Worm (Caenorhabditis elegans) whole organism, L2 larva: ENCODE results near the gene fln-1.

Source experiments
- C34F6.9 ChIP-seq: fragments of 150-350 bp; optimal IDR thresholded peaks from 2 replicates; lab custom pipeline; 2014; ENCODE audit warnings: missing biosample characterization, missing genetic modification characterization
- R02D3.7 ChIP-seq: fragments of 150-350 bp; optimal IDR thresholded peaks from 2 replicates; lab custom pipeline; 2014; ENCODE audit warnings: missing biosample characterization, missing genetic modification characterization
- Y55F3AM.14 ChIP-seq: fragments of 200-800 bp; sonication (Bioruptor generic); optimal IDR thresholded peaks from 2 replicates; lab custom pipeline; 2018; ENCODE audit warnings: mild to moderate bottlenecking, missing genetic modification characterization, missing compliant biosample characterization
- ZK546.5 ChIP-seq: sonication (generic microtip); optimal IDR thresholded peaks from 2 replicates; lab custom pipeline; 2017; ENCODE audit warnings: missing biosample characterization, missing genetic modification characterization
- alr-1 ChIP-seq: fragments of 150-350 bp; optimal IDR thresholded peaks from 2 replicates; lab custom pipeline; 2014; ENCODE audit warnings: missing biosample characterization, missing genetic modification characterization
- aly-2 ChIP-seq: fragments of 150-350 bp; optimal IDR thresholded peaks from 2 replicates; lab custom pipeline; 2014; ENCODE audit warnings: missing biosample characterization, missing genetic modification characterization
- ama-1 ChIP-seq: fragments of 150-350 bp; optimal IDR thresholded peaks from 2 replicates; lab custom pipeline; 2018; ENCODE audit warnings: inconsistent platforms
- ceh-82 ChIP-seq: fragments of 150-350 bp; optimal IDR thresholded peaks from 2 replicates; lab custom pipeline; 2014; ENCODE audit warnings: missing biosample characterization, missing genetic modification characterization
- crh-2 ChIP-seq: sonication (generic microtip); optimal IDR thresholded peaks from 2 replicates; lab custom pipeline; 2017; ENCODE audit warnings: missing biosample characterization, missing genetic modification characterization
- egl-27 ChIP-seq: sonication (generic microtip); optimal IDR thresholded peaks from 3 replicates; lab custom pipeline; 2017; ENCODE audit warnings: missing biosample characterization, missing genetic modification reagents, missing genetic modification characterization
- elt-1 ChIP-seq: fragments of 150-350 bp; optimal IDR thresholded peaks from 2 replicates; lab custom pipeline; 2014; ENCODE audit warnings: missing biosample characterization, missing genetic modification characterization
- fos-1 ChIP-seq: fragments of 150-350 bp; optimal IDR thresholded peaks from 2 replicates; lab custom pipeline; 2014; ENCODE audit warnings: missing biosample characterization, missing genetic modification characterization
- gmeb-1 ChIP-seq: fragments of 150-350 bp; optimal IDR thresholded peaks from 2 replicates; lab custom pipeline; 2014; ENCODE audit warnings: missing biosample characterization, missing genetic modification characterization
- lin-11 ChIP-seq: fragments of 150-350 bp; sonication (generic microtip); optimal IDR thresholded peaks from 2 replicates; lab custom pipeline; 2014; ENCODE audit warnings: missing biosample characterization, missing genetic modification characterization, inconsistent platforms, mixed read lengths
- lin-39 ChIP-seq: fragments of 150-350 bp; optimal IDR thresholded peaks from 2 replicates; lab custom pipeline; 2014; ENCODE audit warnings: missing biosample characterization, missing genetic modification reagents, missing genetic modification characterization
- lsy-2 ChIP-seq, 2 experiments: fragments of 150-350 bp in 1 of 2; sonication (generic microtip) in 1 of 2; optimal IDR thresholded peaks; 2 replicates each; lab custom pipeline; 2014 to 2017; ENCODE audit warnings: missing biosample characterization in 2 of 2, missing genetic modification characterization in 2 of 2
- mab-5 ChIP-seq: fragments of 150-350 bp; optimal IDR thresholded peaks from 2 replicates; lab custom pipeline; 2014; ENCODE audit warnings: missing biosample characterization, missing genetic modification characterization
- mdl-1 ChIP-seq, 2 experiments: fragments of 150-350 bp in 1 of 2; sonication (generic microtip) in 1 of 2; optimal IDR thresholded peaks; 2 replicates each; lab custom pipeline; 2017; ENCODE audit warnings: missing biosample characterization in 2 of 2, missing genetic modification characterization in 2 of 2
- nhr-10 ChIP-seq: sonication (generic microtip); optimal IDR thresholded peaks from 2 replicates; lab custom pipeline; 2017; ENCODE audit warnings: missing biosample characterization, missing genetic modification characterization
- nhr-11 ChIP-seq: fragments of 150-350 bp; optimal IDR thresholded peaks from 2 replicates; lab custom pipeline; 2014; ENCODE audit warnings: missing biosample characterization, missing genetic modification characterization
- nhr-12 ChIP-seq: fragments of 150-350 bp; optimal IDR thresholded peaks from 2 replicates; lab custom pipeline; 2014; ENCODE audit warnings: missing biosample characterization, missing genetic modification characterization
- nhr-129 ChIP-seq: fragments of 150-350 bp; optimal IDR thresholded peaks from 2 replicates; lab custom pipeline; 2014; ENCODE audit warnings: missing biosample characterization, missing genetic modification characterization
- nhr-21 ChIP-seq: fragments of 150-350 bp; optimal IDR thresholded peaks from 2 replicates; lab custom pipeline; 2014; ENCODE audit warnings: missing biosample characterization, missing genetic modification characterization
- nhr-237 ChIP-seq: fragments of 150-350 bp; optimal IDR thresholded peaks from 2 replicates; lab custom pipeline; 2014; ENCODE audit warnings: missing biosample characterization, missing genetic modification characterization
- nhr-25 ChIP-seq: fragments of 150-350 bp; sonication (generic microtip); optimal IDR thresholded peaks from 3 replicates; lab custom pipeline; 2014; ENCODE audit warnings: missing biosample characterization, missing genetic modification characterization
- nhr-77 ChIP-seq: fragments of 150-350 bp; optimal IDR thresholded peaks from 2 replicates; lab custom pipeline; 2014; ENCODE audit warnings: missing biosample characterization, missing genetic modification characterization
- peb-1 ChIP-seq: fragments of 150-350 bp; optimal IDR thresholded peaks from 2 replicates; lab custom pipeline; 2014; ENCODE audit warnings: missing biosample characterization, missing genetic modification characterization
- sem-4 ChIP-seq: fragments of 150-350 bp; optimal IDR thresholded peaks from 2 replicates; lab custom pipeline; 2014; ENCODE audit warnings: missing biosample characterization, missing genetic modification reagents, missing genetic modification characterization
- sma-9 ChIP-seq, 2 experiments: fragments of 150-350 bp in 1 of 2; sonication (generic microtip) in 1 of 2; optimal IDR thresholded peaks; 2 replicates each; lab custom pipeline; 2014 to 2016; ENCODE audit warnings: missing genetic modification characterization in 2 of 2, mild to moderate bottlenecking in 1 of 2, missing biosample characterization in 1 of 2, missing compliant biosample characterization in 1 of 2, missing genetic modification reagents in 1 of 2, moderate library complexity in 1 of 2
- unc-55 ChIP-seq: fragments of 150-350 bp; sonication (generic microtip); optimal IDR thresholded peaks from 3 replicates; lab custom pipeline; 2014; ENCODE audit warnings: missing biosample characterization, missing genetic modification reagents, missing genetic modification characterization
- unc-62 ChIP-seq: fragments of 150-350 bp; optimal IDR thresholded peaks from 2 replicates; lab custom pipeline; 2014; ENCODE audit warnings: missing biosample characterization, missing genetic modification reagents, missing genetic modification characterization
- zag-1 ChIP-seq: fragments of 150-350 bp; optimal IDR thresholded peaks from 2 replicates; lab custom pipeline; 2014; ENCODE audit warnings: missing biosample characterization, missing genetic modification characterization
- ztf-1 ChIP-seq: fragments of 200-800 bp; sonication (Bioruptor generic); conservative IDR thresholded peaks from 2 replicates; pipeline ENCODE4 v1.3.6; 2022; ENCODE audit warnings: missing genetic modification characterization, missing compliant biosample characterization

fln-1 gene

DNA sequence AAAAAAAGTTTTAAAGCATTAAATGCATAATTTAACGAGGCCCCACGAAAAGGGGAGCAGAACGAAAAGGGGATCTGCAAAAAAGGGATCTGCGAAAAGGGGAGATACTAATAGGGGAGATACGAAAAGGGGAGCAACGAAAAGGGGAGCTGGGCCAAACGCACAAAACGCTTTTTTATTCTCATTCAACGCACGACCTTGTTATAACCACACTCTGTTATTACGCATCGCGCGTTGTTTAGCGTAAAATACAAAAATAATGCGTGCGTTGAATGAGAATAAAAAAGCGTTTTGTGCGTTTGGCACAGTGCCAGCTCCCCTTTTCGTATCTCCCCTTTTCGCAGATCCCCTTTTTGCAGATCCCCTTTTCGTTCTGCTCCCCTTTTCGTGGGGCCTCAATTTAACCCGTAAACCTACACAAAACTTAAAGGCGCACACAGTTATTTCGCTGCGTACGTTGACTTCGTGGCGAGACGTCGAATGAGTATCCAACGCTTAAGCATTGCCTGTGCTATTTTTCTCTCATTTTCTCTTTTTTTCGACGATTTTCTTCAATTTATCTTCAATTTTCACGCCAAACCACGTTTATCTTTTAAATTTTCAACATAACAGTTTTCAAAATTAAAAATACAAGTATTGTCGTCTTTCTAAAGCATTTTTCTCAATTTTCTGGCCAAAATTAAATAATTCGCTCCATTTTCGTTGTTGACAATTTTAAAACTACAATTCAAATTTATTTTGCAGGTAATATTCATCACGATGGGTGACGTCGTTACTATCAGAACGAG, 9.5 kb upstream of the fln-1 start, which contains the start of gene rps-24 (continued):
- TF ChIP-seq lin-39 (tag; lab: Kevin White, UChicago), result peak; percentile 44
- peak; percentile 97 for TF ChIP-seq unc-55 (GFP tag; lab: Kevin White, UChicago)
- TF ChIP-seq lsy-2 (tag; optimal IDR thresholded peaks at IDR 0.05; lab: Kevin White, UChicago), result peak; percentile 86 to 94

DNA sequence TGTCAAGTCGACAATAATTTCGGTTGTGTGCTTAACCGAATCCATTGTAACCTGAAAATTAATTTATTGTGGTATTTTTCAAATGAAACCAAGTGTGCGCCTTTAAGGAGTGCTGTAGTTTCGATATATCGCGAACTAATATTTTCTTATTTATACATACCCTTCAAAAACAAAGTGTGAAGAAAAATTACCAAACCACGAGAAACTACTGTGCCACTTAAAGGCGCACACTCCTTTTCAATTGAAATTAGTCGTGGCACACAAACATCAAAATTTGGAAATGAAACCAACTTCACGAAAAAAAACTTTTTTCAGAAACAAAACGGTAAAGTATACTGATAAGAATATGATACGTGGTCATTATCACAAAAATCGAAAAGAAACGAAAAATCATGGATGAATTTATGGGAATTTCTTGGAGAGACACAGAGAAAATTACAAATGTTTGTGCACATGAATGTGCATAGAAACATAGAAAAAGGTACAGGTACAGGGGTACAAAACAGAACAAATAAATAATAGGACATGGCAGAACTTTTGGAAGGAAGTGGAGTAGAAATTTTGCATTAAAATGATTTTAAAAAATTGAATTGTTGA, 7.4 kb upstream of the fln-1 start, which contains the start of gene spl-1:
spl-1 (minus strand) TSS at position 51 of the 597 bp plus-strand sequence.
- no peak for TF ChIP-seq Y55F3AM.14
- no peak for TF ChIP-seq C34F6.9
- TF ChIP-seq fos-1 (tag; lab: Kevin White, UChicago), result peak; percentile 75
- no peak for TF ChIP-seq unc-55 (GFP tag; lab: Kevin White, UChicago)
- no peak for TF ChIP-seq nhr-25
- TF ChIP-seq nhr-21 (tag; lab: Kevin White, UChicago), result no peak
- no peak for TF ChIP-seq alr-1 (tag; lab: Kevin White, UChicago)
- peak; percentile 4 for TF ChIP-seq gmeb-1 (tag; lab: Kevin White, UChicago)
- peak; percentile 73 for TF ChIP-seq crh-2 (tag; lab: Kevin White, UChicago)
- no peak for TF ChIP-seq unc-62
- TF ChIP-seq nhr-77 (tag; lab: Kevin White, UChicago), result no peak
- no peak for TF ChIP-seq zag-1
- TF ChIP-seq mdl-1 (tag; optimal IDR thresholded peaks at IDR 0.05; lab: Kevin White, UChicago), result no peak
- TF ChIP-seq ama-1, result no peak
- no peak for TF ChIP-seq aly-2
- no peak for TF ChIP-seq lin-11
- TF ChIP-seq mab-5 (tag; lab: Kevin White, UChicago), result no peak
- TF ChIP-seq sma-9 (GFP tag; optimal IDR thresholded peaks at IDR 0.05; lab: Kevin White, UChicago), result no peak
- TF ChIP-seq sma-9 (tag; optimal IDR thresholded peaks at IDR 0.05; lab: Kevin White, UChicago), result no peak
- TF ChIP-seq lsy-2 (tag; optimal IDR thresholded peaks at IDR 0.05; lab: Kevin White, UChicago), result no peak
- TF ChIP-seq elt-1, result no peak
- TF ChIP-seq, all 48 proteins: peak for 3

DNA sequence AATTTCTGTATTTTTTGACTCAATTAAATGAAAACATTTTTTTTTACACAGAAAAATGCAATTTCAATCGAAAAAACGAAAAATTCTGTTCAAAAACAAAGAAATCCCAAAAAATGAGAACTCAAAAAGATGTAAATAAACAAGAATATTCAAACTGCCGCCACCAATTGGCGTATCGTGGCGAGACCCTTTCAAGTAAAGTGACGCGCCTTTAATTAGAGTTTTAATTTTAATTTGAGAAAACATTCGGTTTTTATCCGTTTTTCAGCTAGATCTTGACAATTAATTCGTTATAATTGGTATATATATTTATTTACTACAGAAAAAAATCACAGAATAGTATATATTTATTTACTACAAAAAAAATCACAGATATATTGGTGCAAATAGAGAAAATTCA, 3.8 kb upstream of the fln-1 start:
- no peak for TF ChIP-seq R02D3.7 (tag; lab: Kevin White, UChicago)
- no peak for TF ChIP-seq ama-1
- TF ChIP-seq ztf-1 (GFP tag; lab: Robert Waterston, UW), result no peak
- TF ChIP-seq, all 48 proteins: peak for 0

DNA sequence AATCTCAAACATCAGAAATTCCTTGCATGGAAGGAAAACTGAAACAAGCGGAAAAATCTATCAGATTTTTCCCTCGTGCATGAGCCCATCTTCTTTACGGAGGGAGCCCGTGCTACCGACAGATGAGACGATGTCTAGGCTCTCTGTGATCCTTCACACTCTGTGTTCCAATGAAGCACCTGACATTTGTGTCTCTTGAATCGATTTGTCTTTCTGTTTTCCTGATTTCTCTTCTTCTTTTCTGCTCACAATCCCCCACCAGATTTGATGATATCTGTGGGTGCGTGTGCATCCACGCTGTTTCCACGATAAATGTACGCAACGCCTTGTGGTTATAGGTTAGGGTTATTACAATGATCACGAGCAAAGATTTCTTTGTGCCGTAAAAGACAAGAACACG, 3.0 kb upstream of the fln-1 start:
- TF ChIP-seq nhr-129 (tag; lab: Kevin White, UChicago), result peak; percentile 50
- TF ChIP-seq egl-27 (tag; lab: Kevin White, UChicago), result no peak

DNA sequence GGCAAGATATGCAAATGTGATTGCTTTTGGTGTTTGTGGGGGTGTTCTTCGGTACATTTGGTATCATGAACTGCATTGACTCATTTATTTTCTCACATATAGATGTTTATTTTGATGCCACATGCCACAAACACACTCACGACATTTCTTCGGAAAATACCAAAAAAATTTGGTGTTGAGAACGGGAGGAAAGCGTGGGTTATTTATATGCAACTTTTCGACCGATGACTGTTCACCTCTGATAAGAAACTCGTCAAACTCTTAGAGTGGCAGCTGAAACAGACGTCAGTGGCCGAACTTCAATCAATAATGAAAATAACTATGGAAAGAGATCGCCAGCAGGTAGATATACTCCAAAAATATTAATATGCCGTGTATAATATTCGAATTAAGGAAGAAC, 2.6 kb upstream of the fln-1 start:
- TF ChIP-seq peb-1 (tag; lab: Kevin White, UChicago) (no peak), fos-1 (tag; lab: Kevin White, UChicago) (peak; percentile 88), ama-1 (no peak), nhr-12 (tag; lab: Kevin White, UChicago) (no peak), sem-4 (tag; lab: Kevin White, UChicago) (no peak)

DNA sequence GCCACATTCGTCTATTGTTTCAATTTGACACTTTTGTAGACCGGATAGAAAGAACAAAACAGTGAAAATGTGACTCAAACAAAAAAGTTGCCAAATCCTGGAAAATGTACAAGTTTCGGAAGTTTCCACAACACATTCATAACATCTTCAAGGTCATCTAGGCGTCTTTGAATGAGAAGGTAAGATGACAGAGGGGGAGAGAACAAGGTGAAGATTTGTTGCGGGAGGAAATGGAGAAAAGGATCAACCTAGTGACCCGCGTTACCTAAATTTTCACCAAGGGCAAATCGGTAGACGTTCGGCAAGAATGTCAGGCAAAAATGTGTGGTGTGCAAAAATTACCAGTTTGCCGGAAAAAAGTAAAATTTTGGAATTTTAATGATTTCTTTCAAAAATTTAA, 2.0 kb upstream of the fln-1 start:
- TF ChIP-seq zag-1, result no peak
- no peak for TF ChIP-seq sma-9 (GFP tag; optimal IDR thresholded peaks at IDR 0.05; lab: Kevin White, UChicago)
- no peak for TF ChIP-seq sma-9 (tag; optimal IDR thresholded peaks at IDR 0.05; lab: Kevin White, UChicago)
- no peak for TF ChIP-seq lsy-2 (tag; optimal IDR thresholded peaks at IDR 0.05; lab: Kevin White, UChicago)
- TF ChIP-seq gmeb-1 (tag; lab: Kevin White, UChicago), result no peak
- TF ChIP-seq nhr-77 (tag; lab: Kevin White, UChicago), result no peak
- no peak for TF ChIP-seq nhr-12 (tag; lab: Kevin White, UChicago)
- TF ChIP-seq nhr-10 (tag; lab: Kevin White, UChicago), result no peak
- TF ChIP-seq ceh-82, result no peak
- no peak for TF ChIP-seq fos-1 (tag; lab: Kevin White, UChicago)
- no peak for TF ChIP-seq ZK546.5 (tag; lab: Kevin White, UChicago)
- TF ChIP-seq nhr-11 (tag; lab: Kevin White, UChicago), result no peak
- no peak for TF ChIP-seq nhr-21 (tag; lab: Kevin White, UChicago)
- no peak for TF ChIP-seq nhr-237 (tag; lab: Kevin White, UChicago)
